Fruit fly (Drosophila melanogaster) whole organism, embryonic: ENCODE measurements around the gene Fpgs1.

Source experiments
- Bgb ChIP-seq: fragments of 200-800 bp; sonication (Bioruptor generic); IDR thresholded peaks from 2 replicates; pipeline ENCODE4 v1.3.6; 2022; ENCODE audit warnings: missing biosample characterization, missing genetic modification characterization; ENCODE audit not compliant: partially characterized antibody
- CG11456 ChIP-seq: fragments of 200-800 bp; sonication (Bioruptor generic); IDR thresholded peaks from 3 replicates; pipeline ENCODE4 v1.3.6; 2022; ENCODE audit warnings: missing biosample characterization, missing genetic modification characterization
- CG11504 ChIP-seq: fragments of 200-800 bp; sonication (Bioruptor generic); optimal IDR thresholded peaks from 3 replicates; lab custom pipeline; 2019; ENCODE audit warnings: missing biosample characterization, mild to moderate bottlenecking, missing genetic modification characterization, moderate library complexity
- CG12219 ChIP-seq: fragments of 200-800 bp; sonication (Bioruptor generic); optimal IDR thresholded peaks from 3 replicates; lab custom pipeline; 2018; ENCODE audit warnings: missing biosample characterization, mild to moderate bottlenecking, missing genetic modification characterization
- CG12659 ChIP-seq: fragments of 200-800 bp; sonication (Bioruptor generic); optimal IDR thresholded peaks from 3 replicates; lab custom pipeline; 2017; ENCODE audit warnings: mild to moderate bottlenecking, missing biosample characterization, missing genetic modification reagents, missing genetic modification characterization
- CG13287 ChIP-seq: fragments of 200-800 bp; sonication (Bioruptor generic); IDR thresholded peaks from 2 replicates; pipeline ENCODE4 v1.3.6; 2022; ENCODE audit warnings: missing biosample characterization, missing genetic modification characterization; ENCODE audit not compliant: partially characterized antibody
- CG14710 ChIP-seq: fragments of 200-800 bp; sonication (Bioruptor generic); optimal IDR thresholded peaks from 3 replicates; lab custom pipeline; 2019; ENCODE audit warnings: missing biosample characterization, mild to moderate bottlenecking, missing genetic modification characterization, moderate library complexity
- CG15073 ChIP-seq: fragments of 200-800 bp; sonication (Bioruptor generic); optimal IDR thresholded peaks from 2 replicates; lab custom pipeline; 2016; ENCODE audit warnings: missing biosample characterization, missing genetic modification characterization
- CG1529 ChIP-seq: fragments of 200-800 bp; sonication (Bioruptor generic); optimal IDR thresholded peaks from 3 replicates; lab custom pipeline; 2018; ENCODE audit warnings: missing biosample characterization, missing genetic modification characterization
- CG17385 ChIP-seq: fragments of 200-800 bp; sonication (Bioruptor generic); optimal IDR thresholded peaks from 3 replicates; lab custom pipeline; 2018; ENCODE audit warnings: missing biosample characterization, mild to moderate bottlenecking, missing genetic modification characterization
- CG17829 ChIP-seq: fragments of 200-800 bp; optimal IDR thresholded peaks from 2 replicates; lab custom pipeline; 2019; ENCODE audit warnings: missing biosample characterization, mild to moderate bottlenecking, missing genetic modification characterization, moderate library complexity
- CG1792 ChIP-seq: fragments of 200-800 bp; sonication (Bioruptor generic); optimal IDR thresholded peaks from 2 replicates; lab custom pipeline; 2016; ENCODE audit warnings: missing biosample characterization, missing genetic modification characterization
- CG4820 ChIP-seq: fragments of 200-800 bp; sonication (Bioruptor generic); optimal IDR thresholded peaks from 3 replicates; lab custom pipeline; 2016; ENCODE audit warnings: missing biosample characterization, missing genetic modification characterization
- CG6272 ChIP-seq: fragments of 200-800 bp; sonication (Bioruptor generic); IDR thresholded peaks from 2 replicates; pipeline ENCODE4 v1.3.6; 2022; ENCODE audit warnings: missing biosample characterization, missing genetic modification characterization
- CG6654 ChIP-seq: fragments of 200-800 bp; sonication (Bioruptor generic); optimal IDR thresholded peaks from 2 replicates; lab custom pipeline; 2017; ENCODE audit warnings: missing biosample characterization, mild to moderate bottlenecking, missing genetic modification characterization
- CG7271 ChIP-seq: fragments of 200-800 bp; sonication (Bioruptor generic); optimal IDR thresholded peaks from 2 replicates; lab custom pipeline; 2018; ENCODE audit warnings: missing biosample characterization, mild to moderate bottlenecking, missing genetic modification characterization, moderate library complexity
- CG7745 ChIP-seq: fragments of 200-800 bp; sonication (Bioruptor generic); optimal IDR thresholded peaks from 2 replicates; lab custom pipeline; 2018; ENCODE audit warnings: missing biosample characterization, mild to moderate bottlenecking, missing genetic modification characterization, moderate library complexity
- CG7928 ChIP-seq: fragments of 200-800 bp; sonication (Bioruptor generic); optimal IDR thresholded peaks from 2 replicates; lab custom pipeline; 2017; ENCODE audit warnings: missing biosample characterization, mild to moderate bottlenecking, missing genetic modification characterization
- CG7987 ChIP-seq: fragments of 200-800 bp; sonication (Bioruptor generic); optimal IDR thresholded peaks from 2 replicates; lab custom pipeline; 2018; ENCODE audit warnings: missing biosample characterization, mild to moderate bottlenecking, missing genetic modification characterization, moderate library complexity
- CG9437 ChIP-seq: fragments of 200-800 bp; sonication (Bioruptor generic); optimal IDR thresholded peaks from 2 replicates; lab custom pipeline; 2018; ENCODE audit warnings: missing biosample characterization, mild to moderate bottlenecking, missing genetic modification characterization
- CG9797 ChIP-seq: fragments of 200-800 bp; sonication (Bioruptor generic); optimal IDR thresholded peaks from 3 replicates; lab custom pipeline; 2018; ENCODE audit warnings: missing biosample characterization, mild to moderate bottlenecking, missing genetic modification characterization
- CG9876 ChIP-seq: fragments of 200-800 bp; sonication (Bioruptor generic); optimal IDR thresholded peaks from 2 replicates; lab custom pipeline; 2016; ENCODE audit warnings: missing biosample characterization, missing genetic modification characterization
- CG9932 ChIP-seq: fragments of 200-800 bp; sonication (Bioruptor generic); IDR thresholded peaks from 2 replicates; pipeline ENCODE4 v1.3.6; 2022; ENCODE audit warnings: missing biosample characterization, missing genetic modification characterization
- HLH54F ChIP-seq: fragments of 200-800 bp; sonication (Bioruptor generic); optimal IDR thresholded peaks from 3 replicates; lab custom pipeline; 2016; ENCODE audit warnings: missing biosample characterization, missing genetic modification characterization
- HmgD ChIP-seq: fragments of 200-800 bp; sonication (Bioruptor generic); optimal IDR thresholded peaks from 3 replicates; lab custom pipeline; 2016; ENCODE audit warnings: missing biosample characterization, missing genetic modification characterization
- Hmr ChIP-seq: fragments of 200-800 bp; sonication (Bioruptor generic); optimal IDR thresholded peaks from 3 replicates; lab custom pipeline; 2017; ENCODE audit warnings: mild to moderate bottlenecking, missing biosample characterization, missing genetic modification reagents, missing genetic modification characterization
- MTF-1 ChIP-seq: fragments of 200-800 bp; sonication (Bioruptor generic); optimal IDR thresholded peaks from 2 replicates; lab custom pipeline; 2018; ENCODE audit warnings: missing biosample characterization, mild to moderate bottlenecking, missing genetic modification characterization, borderline replicate concordance
- Med ChIP-seq: fragments of 200-800 bp; sonication (Bioruptor generic); peaks from one replicate; lab custom pipeline; 2016; ENCODE audit warnings: missing biosample characterization, missing genetic modification characterization, mild to moderate bottlenecking, inconsistent platforms, moderate library complexity
- Side ChIP-seq: fragments of 200-800 bp; sonication (Bioruptor generic); optimal IDR thresholded peaks from 2 replicates; lab custom pipeline; 2016; ENCODE audit warnings: missing biosample characterization, missing genetic modification characterization
- Sox100B ChIP-seq: fragments of 200-800 bp; sonication (Bioruptor generic); optimal IDR thresholded peaks from 3 replicates; lab custom pipeline; 2018; ENCODE audit warnings: missing biosample characterization, mild to moderate bottlenecking, missing genetic modification characterization
- Sry-β ChIP-seq: fragments of 200-800 bp; sonication (Bioruptor generic); optimal IDR thresholded peaks from 2 replicates; lab custom pipeline; 2018; ENCODE audit warnings: missing biosample characterization, mild to moderate bottlenecking, missing genetic modification characterization, moderate library complexity
- Taf1 ChIP-seq: fragments of 200-800 bp; sonication (Bioruptor generic); IDR thresholded peaks from 2 replicates; pipeline ENCODE4 v1.3.6; 2022; ENCODE audit warnings: missing biosample characterization, missing genetic modification characterization
- Trl ChIP-seq, 3 experiments: fragments of >200 bp in 2 of 3; fragments of 200-800 bp in 1 of 3; sonication (Bioruptor generic) in 1 of 3; optimal IDR thresholded peaks; 2 replicates in 1 of 3; 3 replicates in 2 of 3; lab custom pipeline; 2016 to 2017; ENCODE audit warnings: missing biosample characterization in 1 of 3, missing genetic modification characterization in 1 of 3
- bsh ChIP-seq, 2 experiments: fragments of 200-800 bp; sonication (Bioruptor generic); optimal IDR thresholded peaks; 2 replicates each; lab custom pipeline; 2017 to 2018; ENCODE audit warnings: mild to moderate bottlenecking in 2 of 2, missing biosample characterization in 2 of 2, missing genetic modification characterization in 2 of 2, moderate library complexity in 1 of 2
- crc ChIP-seq: fragments of 200-800 bp; sonication (Bioruptor generic); optimal IDR thresholded peaks from 2 replicates; lab custom pipeline; 2016; ENCODE audit warnings: missing biosample characterization, missing genetic modification characterization
- disco-r ChIP-seq: fragments of 200-800 bp; sonication (Bioruptor generic); optimal IDR thresholded peaks from 2 replicates; lab custom pipeline; 2016; ENCODE audit warnings: missing biosample characterization, missing genetic modification characterization
- gfzf ChIP-seq: fragments of 200-800 bp; sonication (Bioruptor generic); optimal IDR thresholded peaks from 2 replicates; lab custom pipeline; 2016; ENCODE audit warnings: missing biosample characterization, mild to moderate bottlenecking, missing genetic modification characterization, moderate library complexity
- maf-S ChIP-seq: fragments of 200-800 bp; sonication (Bioruptor generic); optimal IDR thresholded peaks from 2 replicates; lab custom pipeline; 2016; ENCODE audit warnings: missing biosample characterization, missing genetic modification characterization
- oc ChIP-seq: fragments of 200-800 bp; sonication (Bioruptor generic); optimal IDR thresholded peaks from 2 replicates; lab custom pipeline; 2018; ENCODE audit warnings: missing biosample characterization, mild to moderate bottlenecking, missing genetic modification characterization, moderate library complexity
- pb ChIP-seq: fragments of 200-800 bp; sonication (Bioruptor generic); optimal IDR thresholded peaks from 3 replicates; lab custom pipeline; 2016; ENCODE audit warnings: missing biosample characterization, missing genetic modification characterization
- pzg ChIP-seq: fragments of 200-800 bp; sonication (Bioruptor generic); optimal IDR thresholded peaks from 3 replicates; lab custom pipeline; 2018; ENCODE audit warnings: missing biosample characterization, mild to moderate bottlenecking, missing genetic modification characterization, moderate library complexity
- scrt ChIP-seq: fragments of 200-800 bp; sonication (Bioruptor generic); optimal IDR thresholded peaks from 2 replicates; lab custom pipeline; 2018; ENCODE audit warnings: missing biosample characterization, mild to moderate bottlenecking, missing genetic modification characterization, moderate library complexity
- slp2 ChIP-seq: fragments of 200-800 bp; sonication (Bioruptor generic); optimal IDR thresholded peaks from 2 replicates; lab custom pipeline; 2016; ENCODE audit warnings: missing biosample characterization, missing genetic modification characterization
- sqz ChIP-seq: fragments of 200-800 bp; sonication (Bioruptor generic); optimal IDR thresholded peaks from 3 replicates; lab custom pipeline; 2018; ENCODE audit warnings: missing biosample characterization, mild to moderate bottlenecking, missing genetic modification characterization
- sug ChIP-seq: fragments of 200-800 bp; optimal IDR thresholded peaks from 2 replicates; lab custom pipeline; 2019; ENCODE audit warnings: missing biosample characterization, mild to moderate bottlenecking, missing genetic modification characterization, moderate library complexity
- tll ChIP-seq, 2 experiments: fragments of 200-800 bp in 1 of 2; fragments of >200 bp in 1 of 2; sonication (Bioruptor generic) in 1 of 2; optimal IDR thresholded peaks; 2 replicates each; lab custom pipeline; 2017 to 2019; ENCODE audit warnings: missing biosample characterization in 2 of 2, missing genetic modification characterization in 2 of 2, mild to moderate bottlenecking in 1 of 2, moderate library complexity in 1 of 2
- tup ChIP-seq: fragments of 200-800 bp; sonication (Bioruptor generic); optimal IDR thresholded peaks from 2 replicates; lab custom pipeline; 2016; ENCODE audit warnings: missing biosample characterization, mild to moderate bottlenecking, missing genetic modification characterization, moderate library complexity
- tx ChIP-seq: fragments of 200-800 bp; sonication (Bioruptor generic); optimal IDR thresholded peaks from 2 replicates; lab custom pipeline; 2016; ENCODE audit warnings: missing biosample characterization, missing genetic modification characterization
- vnd ChIP-seq: fragments of 200-800 bp; sonication (Bioruptor generic); IDR thresholded peaks from 3 replicates; pipeline ENCODE4 v1.3.6; 2022; ENCODE audit warnings: missing biosample characterization, missing genetic modification characterization; ENCODE audit not compliant: partially characterized antibody

Fpgs1 gene

dm6 chrX:12579506-12579999 lies 32.1 kb upstream of the Fpgs1 start (continued):
- TF ChIP-seq CG11456 (GFP tag; lab: Robert Waterston, UW) (peak; percentile 92), disco-r (peak; percentile 93), Med (peak; percentile 99), CG7745 (tag; lab: Kevin White, UChicago) (no peak), CG9876 (GFP tag; lab: Kevin White, UChicago) (peak; percentile 88), MTF-1 (GFP tag; lab: Kevin White, UChicago) (peak; percentile 78), Side (GFP tag; lab: Kevin White, UChicago) (peak; percentile 94), Trl (optimal IDR thresholded peaks at IDR 0.05; lab: Kevin White, UChicago) (no peak), Trl (GFP tag; optimal IDR thresholded peaks at IDR 0.05; lab: Kevin White, UChicago) (peak; percentile 96), CG9932 (GFP tag; lab: Robert Waterston, UW) (peak; percentile 92), HmgD (peak; percentile 86), bsh (GFP tag; optimal IDR thresholded peaks at IDR 0.05; lab: Kevin White, UChicago) (peak; percentile 93 to 94), crc (GFP tag; lab: Kevin White, UChicago) (peak; percentile 90), CG9797 (GFP tag; lab: Kevin White, UChicago) (no peak), CG15073 (GFP tag; lab: Kevin White, UChicago) (peak; percentile 69), CG9437 (GFP tag; lab: Kevin White, UChicago) (peak; percentile 93), scrt (GFP tag; lab: Kevin White, UChicago) (peak; percentile 90), pzg (GFP tag; lab: Kevin White, UChicago) (peak; percentile 5), CG11504 (tag; lab: Kevin White, UChicago) (peak; percentile 97), sug (tag; lab: Kevin White, UChicago) (peak; percentile 93), CG4820 (peak; percentile 92), CG12659 (GFP tag; lab: Kevin White, UChicago) (peak; percentile 97), CG17829 (tag; lab: Kevin White, UChicago) (peak; percentile 93), CG6272 (GFP tag; lab: Robert Waterston, UW) (peak; percentile 80), CG6654 (GFP tag; lab: Kevin White, UChicago) (peak; percentile 85), vnd (no peak), oc (tag; lab: Kevin White, UChicago) (peak; percentile 91), CG1529 (GFP tag; lab: Kevin White, UChicago) (peak; percentile 92), maf-S (peak; percentile 95), tll (GFP tag; optimal IDR thresholded peaks at IDR 0.05; lab: Kevin White, UChicago) (no peak), Taf1 (GFP tag; lab: Robert Waterston, UW) (peak; percentile 88), slp2 (GFP tag; lab: Kevin White, UChicago) (peak; percentile 95), CG7271 (peak; percentile 41), gfzf (GFP tag; lab: Kevin White, UChicago) (no peak), Hmr (GFP tag; lab: Kevin White, UChicago) (peak; percentile 97), tup (peak; percentile 80), sqz (GFP tag; lab: Kevin White, UChicago) (peak; percentile 94), Sry-β (GFP tag; lab: Kevin White, UChicago) (peak; percentile 29), CG7928 (GFP tag; lab: Kevin White, UChicago) (peak; percentile 75), CG14710 (tag; lab: Kevin White, UChicago) (peak; percentile 83), pb (GFP tag; lab: Kevin White, UChicago) (peak; percentile 97), CG7987 (peak; percentile 60), CG17385 (peak; percentile 93), CG13287 (GFP tag; lab: Robert Waterston, UW) (no peak), CG1792 (GFP tag; lab: Kevin White, UChicago) (peak; percentile 91), tx (GFP tag; lab: Kevin White, UChicago) (peak; percentile 96), HLH54F (GFP tag; lab: Kevin White, UChicago) (peak; percentile 95), Sox100B (peak; percentile 97), CG12219 (GFP tag; lab: Kevin White, UChicago) (peak; percentile 93), Bgb (GFP tag; lab: Robert Waterston, UW) (no peak)
